Fruit fly (Drosophila melanogaster) whole organism, pupa: Measurements from ENCODE around the gene Ac76E.

Source experiments
- CG10348 ChIP-seq: fragments of 200-800 bp; sonication (Bioruptor generic); IDR thresholded peaks from 2 replicates; pipeline ENCODE4 v1.3.6; 2022; ENCODE audit warnings: missing biosample characterization, missing genetic modification characterization
- CG12605 ChIP-seq: fragments of 200-800 bp; sonication (Bioruptor generic); IDR thresholded peaks from 2 replicates; pipeline ENCODE4 v1.3.6; 2022; ENCODE audit warnings: missing biosample characterization, missing genetic modification characterization
- CG13204 ChIP-seq: fragments of 200-800 bp; sonication (Bioruptor generic); optimal IDR thresholded peaks from 2 replicates; lab custom pipeline; 2018; ENCODE audit warnings: missing biosample characterization, mild to moderate bottlenecking, missing genetic modification characterization, moderate library complexity
- CG14655 ChIP-seq: fragments of 200-800 bp; sonication (Bioruptor generic); optimal IDR thresholded peaks from 3 replicates; lab custom pipeline; 2017; ENCODE audit warnings: mild to moderate bottlenecking, missing biosample characterization, missing genetic modification reagents, missing genetic modification characterization
- CG15710 ChIP-seq: fragments of 200-800 bp; sonication (Bioruptor generic); optimal IDR thresholded peaks from 2 replicates; lab custom pipeline; 2018; ENCODE audit warnings: missing biosample characterization, mild to moderate bottlenecking, missing genetic modification characterization, moderate library complexity
- CG17806 ChIP-seq: fragments of 200-800 bp; sonication (Bioruptor generic); optimal IDR thresholded peaks from 2 replicates; lab custom pipeline; 2018; ENCODE audit warnings: missing biosample characterization, mild to moderate bottlenecking, missing genetic modification characterization, moderate library complexity
- CG32121 ChIP-seq: fragments of 200-800 bp; sonication (Bioruptor generic); IDR thresholded peaks from 2 replicates; pipeline ENCODE4 v1.3.6; 2022; ENCODE audit warnings: missing biosample characterization, missing genetic modification characterization
- CG34367 ChIP-seq: fragments of 200-800 bp; sonication (Bioruptor generic); optimal IDR thresholded peaks from 2 replicates; lab custom pipeline; 2018; ENCODE audit warnings: missing biosample characterization, mild to moderate bottlenecking, missing genetic modification characterization
- CG4496 ChIP-seq: fragments of 200-800 bp; sonication (Bioruptor generic); IDR thresholded peaks from 3 replicates; pipeline ENCODE4 v1.3.6; 2022; ENCODE audit warnings: missing biosample characterization, missing genetic modification characterization
- CG8159 ChIP-seq: fragments of 200-800 bp; sonication (Bioruptor generic); optimal IDR thresholded peaks from 3 replicates; lab custom pipeline; 2018; ENCODE audit warnings: missing biosample characterization, mild to moderate bottlenecking, missing genetic modification characterization, moderate library complexity
- CG9948 ChIP-seq: fragments of 200-800 bp; sonication (Bioruptor generic); optimal IDR thresholded peaks from 2 replicates; lab custom pipeline; 2018; ENCODE audit warnings: missing biosample characterization, mild to moderate bottlenecking, missing genetic modification characterization, moderate library complexity
- D1 ChIP-seq: fragments of 200-800 bp; sonication (Bioruptor generic); optimal IDR thresholded peaks from 2 replicates; lab custom pipeline; 2018; ENCODE audit warnings: missing biosample characterization, mild to moderate bottlenecking, missing genetic modification characterization, moderate library complexity
- EcR ChIP-seq: fragments of 200-800 bp; sonication (Bioruptor generic); optimal IDR thresholded peaks from 3 replicates; lab custom pipeline; 2019; ENCODE audit warnings: missing biosample characterization, missing genetic modification characterization, mild to moderate bottlenecking, moderate library complexity, missing genetic modification reagents
- Ets98B ChIP-seq: fragments of 200-800 bp; sonication (Bioruptor generic); IDR thresholded peaks from 2 replicates; pipeline ENCODE4 v1.3.6; 2022; ENCODE audit warnings: missing biosample characterization, missing genetic modification characterization
- Pif1A ChIP-seq: fragments of 200-800 bp; sonication (Bioruptor generic); optimal IDR thresholded peaks from 3 replicates; lab custom pipeline; 2016; ENCODE audit warnings: missing biosample characterization, missing genetic modification characterization
- Snoo ChIP-seq: fragments of 200-800 bp; sonication (Bioruptor generic); optimal IDR thresholded peaks from 3 replicates; lab custom pipeline; 2017; ENCODE audit warnings: missing biosample characterization, mild to moderate bottlenecking, missing genetic modification characterization, inconsistent platforms
- fd96Ca ChIP-seq: fragments of 200-800 bp; sonication (Bioruptor generic); IDR thresholded peaks from 3 replicates; pipeline ENCODE4 v1.3.6; 2022; ENCODE audit warnings: missing biosample characterization, missing genetic modification characterization
- gl ChIP-seq: fragments of 200-800 bp; sonication (Bioruptor generic); optimal IDR thresholded peaks from 2 replicates; lab custom pipeline; 2018; ENCODE audit warnings: missing biosample characterization, mild to moderate bottlenecking, missing genetic modification characterization
- rn ChIP-seq: fragments of 200-800 bp; sonication (Bioruptor generic); IDR thresholded peaks from 2 replicates; pipeline ENCODE4 v1.3.6; 2022; ENCODE audit warnings: missing biosample characterization, missing genetic modification characterization

Gene Ac76E

DNA sequence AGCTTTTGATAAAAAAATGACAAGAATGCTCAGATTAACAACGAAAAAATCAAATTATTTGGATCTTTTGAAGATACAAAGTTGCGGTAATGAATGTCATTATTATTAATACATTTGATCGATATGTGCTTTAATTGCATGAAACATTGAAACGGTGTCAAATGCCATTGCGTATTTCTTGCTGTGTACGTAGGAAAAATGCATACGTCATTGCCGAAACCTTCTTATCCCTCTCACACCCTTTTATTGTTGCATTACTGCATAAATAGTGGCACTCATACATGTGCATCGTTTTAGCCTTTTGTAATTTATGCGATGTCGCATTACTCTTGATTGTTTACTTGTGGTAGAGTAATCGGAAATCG lies 31.4 kb upstream of the Ac76E start:
- peak; percentile 29; the same call in 1 of the 3 replicates for TF ChIP-seq CG4496
- no peak for TF ChIP-seq CG14655
- TF ChIP-seq CG9948 (tag; lab: Kevin White, UChicago): no peak
- no peak for TF ChIP-seq Pif1A (GFP tag; lab: Kevin White, UChicago)
- TF ChIP-seq, all 21 proteins: peak for 1

DNA sequence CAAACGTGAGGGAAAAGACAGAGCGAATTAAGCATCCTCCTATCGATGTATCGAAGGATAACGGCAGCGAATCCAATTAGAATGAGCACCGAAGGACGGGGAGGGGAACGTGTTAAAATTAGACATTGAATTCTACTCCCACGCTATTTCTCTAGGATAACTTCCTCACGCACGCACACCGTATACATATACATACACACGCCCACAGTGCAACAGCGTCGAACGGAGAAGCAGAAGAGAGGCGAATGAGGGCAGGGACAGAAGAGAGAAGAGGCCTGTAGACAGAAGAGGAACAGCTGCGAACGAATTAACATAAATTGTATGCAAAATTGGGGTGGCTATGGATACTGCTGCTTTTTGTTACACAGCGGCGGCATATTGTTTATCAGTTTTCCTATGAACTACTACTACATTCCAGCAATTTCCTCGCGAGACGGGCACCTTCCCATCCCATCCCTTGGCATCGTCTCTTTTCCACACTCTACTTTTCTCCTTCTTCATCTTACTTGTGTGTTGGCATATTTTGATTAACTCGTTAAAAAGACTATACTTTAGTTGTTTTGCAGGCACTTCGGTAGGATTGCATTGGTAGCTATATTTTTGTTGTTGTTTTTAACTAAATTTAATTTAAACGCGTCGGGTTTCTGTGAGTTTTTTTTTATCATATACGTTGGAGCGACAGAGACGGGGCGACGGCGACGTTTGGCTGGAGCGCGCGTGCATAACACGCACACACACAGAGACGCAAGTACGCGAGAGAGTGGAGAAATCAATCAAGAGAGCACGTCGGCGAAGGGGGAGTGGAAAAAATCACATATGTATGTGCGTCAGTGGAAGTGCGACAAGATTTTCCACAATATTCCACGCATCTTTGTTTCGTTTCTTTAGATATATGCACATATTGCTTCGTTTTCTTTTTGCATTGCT lies 30.6 kb upstream of the Ac76E start:
- TF ChIP-seq CG4496 (peak; percentile 19; the same call in 1 of the 3 replicates), Ets98B (peak; percentile 28; the same call in 1 of the 2 replicates), Snoo (tag; lab: Kevin White, UChicago) (no peak), CG34367 (no peak), CG10348 (GFP tag; lab: Robert Waterston, UW) (no peak), EcR (GFP tag; lab: Kevin White, UChicago) (peak; percentile 18), CG32121 (GFP tag; lab: Robert Waterston, UW) (peak; percentile 62; the same call in 1 of the 2 replicates), CG12605 (GFP tag; lab: Robert Waterston, UW) (peak; percentile 7; the same call in 1 of the 2 replicates)

DNA sequence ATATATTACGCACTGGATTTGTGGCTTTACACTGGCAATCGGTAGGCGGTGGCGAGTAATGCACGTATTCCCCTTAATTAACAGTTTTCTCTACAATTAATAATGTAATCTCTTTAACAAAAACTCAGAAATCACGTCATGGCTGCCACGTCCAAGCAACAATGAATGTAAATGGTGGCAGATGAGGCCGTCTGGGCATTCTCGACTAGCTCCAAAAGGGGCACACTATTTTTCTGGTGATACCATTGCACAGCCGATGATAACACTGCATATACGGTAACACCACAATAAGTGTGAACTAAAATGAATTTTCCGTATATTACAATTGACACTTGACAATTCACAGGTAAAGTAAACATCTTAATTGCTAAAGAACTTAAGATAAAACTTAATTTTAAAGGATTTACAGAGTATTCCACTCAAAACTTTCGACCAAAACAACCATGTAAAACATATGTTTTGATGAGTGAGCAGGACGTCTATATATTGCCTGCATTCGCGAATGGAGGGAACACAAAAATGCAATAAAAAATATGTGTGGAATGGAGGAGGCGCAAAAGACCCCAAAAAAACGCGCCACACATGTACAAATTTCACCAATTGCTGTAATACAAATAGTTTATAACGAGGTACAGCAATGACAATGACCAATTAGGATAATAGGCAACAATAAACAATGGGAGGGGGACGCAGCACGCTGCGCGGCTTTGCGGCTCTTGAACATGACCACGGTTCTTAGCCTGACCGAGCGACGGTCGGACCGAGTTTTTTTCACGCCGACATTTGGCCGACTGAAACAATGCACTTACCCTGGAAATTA lies 29.6 kb upstream of the Ac76E start:
- no peak for TF ChIP-seq CG32121 (GFP tag; lab: Robert Waterston, UW)
- TF ChIP-seq CG14655: no peak
- TF ChIP-seq CG8159: peak; percentile 16
- no peak for TF ChIP-seq CG13204
- TF ChIP-seq, all 21 proteins: peak for 1

DNA sequence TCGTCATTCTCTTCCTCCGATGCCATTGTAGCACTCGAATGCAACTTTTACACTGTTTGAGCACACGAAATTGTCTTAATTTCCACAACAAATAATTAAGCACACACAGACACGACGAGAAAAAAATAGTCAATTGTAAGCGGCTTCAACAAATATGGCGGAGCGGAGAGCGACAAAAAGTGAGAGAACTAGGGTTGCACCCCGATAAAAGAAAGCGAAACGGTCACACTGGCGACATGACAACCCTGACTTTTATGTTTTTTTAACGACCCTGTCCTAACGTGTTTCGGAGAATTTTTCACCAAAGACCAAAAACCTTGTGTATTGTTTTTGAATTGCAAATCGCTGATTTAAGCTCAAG lies 29.1 kb upstream of the Ac76E start, which contains the start of the genes Mi-2 and Prp3:
Mi-2 (minus strand) TSS at position 162 of the 361 bp plus-strand sequence.
Prp3 (plus strand) TSS at position 247 of the 361 bp plus-strand sequence.
- TF ChIP-seq Ets98B (peak; percentile 20; the same call in 1 of the 2 replicates), EcR (GFP tag; lab: Kevin White, UChicago) (no peak), D1 (tag; lab: Kevin White, UChicago) (no peak), CG17806 (tag; lab: Kevin White, UChicago) (no peak), Snoo (tag; lab: Kevin White, UChicago) (peak; percentile 21), CG4496 (no peak; the same call in 2 of the 3 replicates), gl (no peak), CG34367 (no peak), CG12605 (GFP tag; lab: Robert Waterston, UW) (no peak), CG15710 (peak; percentile 10), fd96Ca (no peak), CG8159 (no peak), CG9948 (tag; lab: Kevin White, UChicago) (no peak), CG13204 (no peak), CG14655 (no peak), Pif1A (GFP tag; lab: Kevin White, UChicago) (no peak), rn (GFP tag; lab: Robert Waterston, UW) (no peak)

DNA sequence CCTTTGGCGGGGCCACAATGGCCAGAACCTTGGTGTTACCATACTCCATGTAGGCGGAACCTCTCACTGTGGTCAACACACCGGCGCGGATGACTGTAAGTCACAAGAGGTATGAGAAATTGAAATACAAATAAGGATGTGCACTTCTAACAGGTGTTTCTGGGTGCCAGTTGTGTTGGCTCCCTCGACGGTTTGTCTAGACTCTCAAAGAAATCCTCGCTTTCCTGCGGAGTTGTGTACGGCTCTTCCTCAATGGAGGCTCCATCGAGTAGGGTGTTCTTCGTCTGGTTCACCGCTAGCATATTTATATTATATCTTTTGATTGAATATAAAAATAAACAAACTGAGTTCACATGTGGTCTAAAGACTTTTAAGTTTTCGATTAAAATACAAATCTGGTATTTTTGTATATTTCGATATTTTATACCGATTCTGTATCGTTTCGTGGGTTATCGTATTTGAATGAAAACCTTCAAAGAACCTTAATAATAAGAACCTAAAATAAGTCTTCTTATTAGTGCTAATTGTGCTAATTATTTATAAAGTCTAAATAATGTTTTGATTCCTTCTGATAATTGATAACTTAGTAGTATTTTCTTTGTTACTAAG lies 25.7 kb upstream of the Ac76E start, which contains the start of gene Mtr3:
Mtr3 (minus strand) TSS at position 388 of the 609 bp plus-strand sequence.
- TF ChIP-seq CG12605 (GFP tag; lab: Robert Waterston, UW): no peak
- no peak for TF ChIP-seq Pif1A (GFP tag; lab: Kevin White, UChicago)
- no peak for TF ChIP-seq CG10348 (GFP tag; lab: Robert Waterston, UW)
- TF ChIP-seq CG34367: no peak

DNA sequence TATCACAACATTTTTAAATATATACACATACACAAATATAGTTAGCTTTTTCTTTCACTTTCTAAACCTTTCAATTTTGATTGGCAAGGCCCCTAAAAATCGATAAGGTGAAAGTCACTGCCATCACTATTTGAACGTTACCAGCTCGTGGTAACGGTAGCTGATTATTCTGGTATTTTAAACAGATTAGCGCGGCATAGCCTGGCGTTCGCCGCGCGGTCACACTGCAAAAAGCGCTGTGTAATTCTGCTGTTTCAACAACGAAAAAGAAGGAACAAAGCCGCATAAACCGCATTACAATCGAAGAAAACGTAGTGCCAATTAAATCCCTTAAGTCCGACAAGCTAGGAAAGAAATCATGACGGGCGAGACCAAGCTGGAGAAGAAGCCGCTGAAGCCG lies 24.3 kb upstream of the Ac76E start, which contains the start of gene Rpn1:
Rpn1 (plus strand) TSS at position 219 of the 400 bp plus-strand sequence.
- TF ChIP-seq CG13204 (no peak), EcR (GFP tag; lab: Kevin White, UChicago) (peak; percentile 5), CG4496 (peak; percentile 44; the same call in 1 of the 3 replicates)
- TF ChIP-seq, all 21 proteins: peak for 2

DNA sequence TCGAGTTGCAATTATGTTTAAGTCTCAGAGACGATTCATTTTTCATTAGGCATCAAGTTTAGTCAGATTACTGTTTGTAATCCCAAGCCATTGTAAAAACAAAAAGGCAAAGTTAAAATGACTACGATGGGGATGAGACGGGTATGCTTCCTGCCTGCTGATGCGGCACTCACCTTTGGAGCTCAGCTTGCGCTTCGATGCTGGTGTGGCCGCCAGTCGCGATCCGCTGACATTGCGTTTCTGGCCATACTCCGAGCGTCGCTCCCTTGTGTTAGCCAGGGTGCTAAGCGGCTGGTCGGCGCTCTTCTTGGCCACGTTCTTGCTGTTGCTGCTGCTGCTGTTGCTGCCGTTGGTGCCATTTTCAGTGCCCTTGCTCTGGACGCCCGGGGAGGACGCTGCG lies 19.1 kb upstream of the Ac76E start:
- TF ChIP-seq CG34367 (no peak), EcR (GFP tag; lab: Kevin White, UChicago) (no peak), CG8159 (no peak), gl (no peak), CG9948 (tag; lab: Kevin White, UChicago) (no peak), CG12605 (GFP tag; lab: Robert Waterston, UW) (no peak), Pif1A (GFP tag; lab: Kevin White, UChicago) (no peak), Ets98B (no peak), rn (GFP tag; lab: Robert Waterston, UW) (no peak), CG15710 (no peak), D1 (tag; lab: Kevin White, UChicago) (no peak), CG13204 (no peak), fd96Ca (no peak)
